Worm (Caenorhabditis elegans): ENCODE results near the gene nlp-60.

nlp-60 gene

DNA sequence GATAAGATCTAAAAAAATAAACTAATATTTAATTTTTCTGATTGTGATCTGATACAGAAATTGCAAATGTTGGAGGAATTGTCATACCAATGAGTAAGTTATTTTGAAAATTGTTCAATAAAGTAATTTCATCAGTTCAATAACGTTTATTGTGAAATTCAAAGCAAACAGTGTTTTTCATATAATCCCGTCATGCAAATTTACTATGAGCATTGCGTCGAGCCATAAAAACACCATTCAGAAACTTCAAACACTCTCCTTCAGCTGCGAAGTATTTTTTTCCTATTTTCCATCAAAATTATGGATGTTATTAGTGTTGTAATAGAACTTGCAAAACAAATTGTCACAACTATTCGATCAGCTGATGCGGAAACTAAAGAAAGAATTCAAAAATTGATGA, 27.3 kb downstream of the nlp-60 start, which contains the start of gene C49C8.8:
C49C8.8 (plus strand) TSS at position 301 of the 400 bp plus-strand sequence.
- TF ChIP-seq let-526 (GFP tag; IDR thresholded peaks at IDR 0.05) (no peak), ztf-22 (GFP tag; optimal IDR thresholded peaks at IDR 0.05) (no peak), sea-2 (GFP tag; IDR thresholded peaks at IDR 0.05) (no peak), ceh-27 (GFP tag; optimal IDR thresholded peaks at IDR 0.05) (no peak), F22D6.2 (tag; optimal IDR thresholded peaks at IDR 0.05) (no peak), D2030.7 (GFP tag; IDR thresholded peaks at IDR 0.05) (no peak), lir-1 (GFP tag; conservative IDR thresholded peaks at IDR 0.05) (no peak), hlh-26 (GFP tag; conservative IDR thresholded peaks at IDR 0.05) (no peak), lin-54 (GFP tag; optimal IDR thresholded peaks at IDR 0.05) (no peak), nhr-27 (tag; optimal IDR thresholded peaks at IDR 0.05) (no peak)

- TF ChIP-seq nhr-80 (tag; optimal IDR thresholded peaks at IDR 0.05) = peak; percentile 34
- no peak for TF ChIP-seq repo-1 (tag; optimal IDR thresholded peaks at IDR 0.05)
- no peak for TF ChIP-seq atf-7 (tag; optimal IDR thresholded peaks at IDR 0.05)
- TF ChIP-seq F33H1.4 (GFP tag; IDR thresholded peaks at IDR 0.05) = no peak
Observed at ce11 chrIV:8650696-8651095, 28.4 kb downstream of the nlp-60 start, which contains the start of gene C49C8.2. C49C8.2 (plus strand) TSS chrIV:8651088.

ce11 chrIV:8648502-8648901, 30.6 kb downstream of the nlp-60 start, which contains the start of gene cyp-33E1:
cyp-33E1 (minus strand) TSS chrIV:8648602.
- TF ChIP-seq ztf-26 (tag; optimal IDR thresholded peaks at IDR 0.05) (no peak), zim-3 (tag; optimal IDR thresholded peaks at IDR 0.05) (no peak), Y56A3A.18 (GFP tag; IDR thresholded peaks at IDR 0.05) (no peak), akir-1 (GFP tag; optimal IDR thresholded peaks at IDR 0.05) (no peak), dox-1 (GFP tag; IDR thresholded peaks at IDR 0.05) (no peak), unc-130 (GFP tag; optimal IDR thresholded peaks at IDR 0.05) (no peak), sptf-2 (GFP tag; optimal IDR thresholded peaks at IDR 0.05) (no peak), lin-54 (GFP tag; optimal IDR thresholded peaks at IDR 0.05) (no peak)

- TF ChIP-seq F39B2.1 (GFP tag; IDR thresholded peaks at IDR 0.05) = no peak
- TF ChIP-seq cebp-2 (GFP tag; IDR thresholded peaks at IDR 0.05) = no peak
- TF ChIP-seq madf-10 (tag; optimal IDR thresholded peaks at IDR 0.05) = no peak
- TF ChIP-seq B0035.1 (tag; optimal IDR thresholded peaks at IDR 0.05) = no peak
- no peak for TF ChIP-seq rpc-1 (optimal IDR thresholded peaks at IDR 0.05)
- TF ChIP-seq rpc-1 (tag; optimal IDR thresholded peaks at IDR 0.05) = no peak
- TF ChIP-seq ZK185.1 (tag; optimal IDR thresholded peaks at IDR 0.05; ENCODE audit: poor library complexity, severe bottlenecking) = no peak
- no peak for TF ChIP-seq Y56A3A.18 (GFP tag; IDR thresholded peaks at IDR 0.05)
- TF ChIP-seq nfya-1 (tag; optimal IDR thresholded peaks at IDR 0.05; ENCODE audit: borderline replicate concordance, insufficient read depth) = no peak
- no peak for TF ChIP-seq efl-1 (GFP tag; optimal IDR thresholded peaks at IDR 0.05)
- TF ChIP-seq ceh-79 (tag; optimal IDR thresholded peaks at IDR 0.05) = no peak
- no peak for TF ChIP-seq snpc-3.4 (tag; optimal IDR thresholded peaks at IDR 0.05)
- no peak for TF ChIP-seq athp-1 (tag; optimal IDR thresholded peaks at IDR 0.05)
- TF ChIP-seq nhr-90 (tag; optimal IDR thresholded peaks at IDR 0.05) = no peak
- no peak for TF ChIP-seq F55B11.4 (tag; optimal IDR thresholded peaks at IDR 0.05; ENCODE audit: borderline replicate concordance, insufficient read depth)
- no peak for TF ChIP-seq Y95B8A.8 (GFP tag; IDR thresholded peaks at IDR 0.05)
- TF ChIP-seq lin-26 (GFP tag; IDR thresholded peaks at IDR 0.05) = no peak
- TF ChIP-seq snpc-1.3 (tag; optimal IDR thresholded peaks at IDR 0.05; ENCODE audit: insufficient read depth) = no peak
Observed at ce11 chrIV:8644432-8644831, 34.7 kb downstream of the nlp-60 start, which contains the start of gene C49C8.3. C49C8.3 (plus strand) TSS chrIV:8644732.
